Worm (Caenorhabditis elegans): ENCODE data around the gene npr-1.

npr-1 gene

DNA sequence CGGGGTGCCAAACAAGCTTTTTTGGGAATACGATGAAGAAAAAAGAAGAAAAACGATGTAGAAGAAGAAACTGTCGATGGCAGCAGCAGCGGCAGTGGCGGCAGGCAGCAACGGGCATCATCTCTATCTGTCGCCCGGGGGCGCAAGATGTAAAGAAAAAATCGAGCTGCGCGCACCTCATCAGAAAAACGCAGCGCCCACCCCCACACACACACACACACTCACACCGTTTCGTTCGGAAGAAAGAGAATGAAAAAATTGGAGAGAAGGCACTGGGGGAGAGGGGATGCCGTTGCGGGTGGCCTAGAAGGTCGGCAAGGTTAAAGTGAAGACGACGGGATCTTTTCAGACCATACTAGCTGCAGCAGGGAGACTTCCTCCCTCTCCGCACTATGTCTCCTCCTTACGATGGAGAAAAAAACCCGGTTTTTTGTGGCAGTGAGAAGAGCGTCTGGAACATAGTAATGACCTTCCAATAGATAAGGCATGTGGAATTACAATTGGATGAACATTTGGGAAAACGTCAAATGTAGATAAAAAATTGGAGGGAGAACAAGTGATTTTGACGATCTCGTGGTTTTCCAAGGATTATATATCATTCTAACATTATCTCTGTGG lies 43.4 kb upstream of the npr-1 start (continued):
- TF ChIP-seq nhr-77 (tag; optimal IDR thresholded peaks at IDR 0.05) (no peak), pqm-1 (tag; optimal IDR thresholded peaks at IDR 0.05) (no peak), xbp-1 (tag; optimal IDR thresholded peaks at IDR 0.05) (no peak), mep-1 (tag; optimal IDR thresholded peaks at IDR 0.05) (no peak), fkh-4 (tag; optimal IDR thresholded peaks at IDR 0.05; ENCODE audit: borderline replicate concordance) (no peak), nhr-19 (GFP tag; conservative IDR thresholded peaks at IDR 0.05) (peak; percentile 41), ceh-88 (GFP tag; IDR thresholded peaks at IDR 0.05) (no peak), zag-1 (tag; optimal IDR thresholded peaks at IDR 0.05) (no peak), nhr-237 (tag; optimal IDR thresholded peaks at IDR 0.05) (no peak), mef-2 (tag; optimal IDR thresholded peaks at IDR 0.05) (no peak), grh-1 (GFP tag; IDR thresholded peaks at IDR 0.05) (0 out of 2 replicates have a peak, but pooled peaks have one; percentile 33), ceh-63 (GFP tag; optimal IDR thresholded peaks at IDR 0.05) (no peak), snpc-4 (tag; optimal IDR thresholded peaks at IDR 0.05) (no peak), fkh-8 (tag; optimal IDR thresholded peaks at IDR 0.05) (no peak), nhr-28 (tag; optimal IDR thresholded peaks at IDR 0.05) (no peak), nhr-84 (tag; optimal IDR thresholded peaks at IDR 0.05) (no peak), hpl-2 (GFP tag; optimal IDR thresholded peaks at IDR 0.05) (no peak), unc-86 (tag; optimal IDR thresholded peaks at IDR 0.05) (no peak), lir-3 (tag; optimal IDR thresholded peaks at IDR 0.05; ENCODE audit: poor library complexity) (no peak), hlh-4 (tag; optimal IDR thresholded peaks at IDR 0.05) (no peak), Y116A8C.19 (tag; optimal IDR thresholded peaks at IDR 0.05; ENCODE audit: borderline replicate concordance) (no peak), aly-2 (tag; optimal IDR thresholded peaks at IDR 0.05) (no peak), unc-30 (tag; optimal IDR thresholded peaks at IDR 0.05) (no peak)

DNA sequence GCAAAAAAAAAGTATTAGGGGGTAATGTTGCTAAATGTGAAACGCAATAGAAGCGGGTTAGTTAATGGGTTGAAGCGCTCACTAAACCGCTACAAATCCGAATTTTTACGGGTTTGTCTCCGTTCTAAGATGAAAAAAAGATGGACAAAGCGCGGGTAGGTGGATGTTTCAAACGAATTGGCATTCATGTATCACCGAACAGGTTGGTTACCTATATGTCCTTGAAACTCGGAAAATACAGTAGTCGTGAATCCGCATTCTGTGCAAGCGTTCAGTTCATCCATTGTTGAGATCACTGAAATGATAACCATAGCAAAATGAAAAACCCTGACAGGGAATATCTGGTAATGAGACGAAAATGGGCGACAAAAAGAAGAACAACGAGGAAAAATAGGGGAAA lies 41.5 kb upstream of the npr-1 start, which contains the start of gene ztf-16:
Gene ztf-16 (minus strand): TSS at position 299 of the 400 bp plus-strand sequence.
- peak; percentile 68 for TF ChIP-seq nhr-85 (tag)
- no peak for TF ChIP-seq jun-1 (tag; optimal IDR thresholded peaks at IDR 0.05)
- peak; percentile 18 for TF ChIP-seq mep-1 (tag; optimal IDR thresholded peaks at IDR 0.05)
- TF ChIP-seq zip-4 (GFP tag; optimal IDR thresholded peaks at IDR 0.05) = no peak
- TF ChIP-seq blmp-1 (tag; optimal IDR thresholded peaks at IDR 0.05) = peak; percentile 9
- TF ChIP-seq rnt-1 (tag; optimal IDR thresholded peaks at IDR 0.05) = no peak
- TF ChIP-seq nhr-90 (tag; optimal IDR thresholded peaks at IDR 0.05; ENCODE audit: poor library complexity) = no peak
- no peak for TF ChIP-seq lin-13 (GFP tag; optimal IDR thresholded peaks at IDR 0.05)

DNA sequence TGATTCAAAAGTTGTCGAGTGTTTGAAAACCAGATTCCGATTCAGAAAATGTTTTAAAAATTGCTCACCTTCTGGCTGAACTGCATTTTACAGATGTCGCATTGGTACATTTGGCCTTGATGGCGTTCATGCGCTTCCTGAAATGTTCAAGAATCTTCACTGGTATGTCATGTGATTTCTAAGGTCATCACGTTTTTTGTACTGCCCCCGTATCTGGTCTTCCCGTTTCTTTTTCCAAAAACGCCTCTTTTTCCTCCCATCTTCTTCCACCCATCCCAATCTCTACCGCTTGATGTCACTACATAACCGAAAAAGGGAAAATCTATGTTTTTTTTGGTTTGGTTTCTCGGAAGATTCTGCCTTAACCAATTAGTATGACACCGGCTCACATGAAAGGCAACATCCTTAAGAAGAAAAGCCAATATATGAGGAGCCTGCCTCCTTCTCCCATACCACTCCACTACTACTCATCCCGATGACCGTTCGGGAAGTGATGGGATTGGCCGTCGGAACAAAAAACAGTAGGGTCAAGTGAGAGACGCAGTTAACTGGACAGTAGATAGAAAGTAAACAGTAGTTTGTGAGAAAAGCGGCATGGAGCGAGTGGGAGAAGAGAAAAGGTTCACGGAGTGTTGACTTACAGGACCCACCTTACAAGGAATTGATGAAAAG lies 40.1 kb upstream of the npr-1 start:
- no peak for TF ChIP-seq lin-15B (tag; optimal IDR thresholded peaks at IDR 0.05)
- TF ChIP-seq nhr-85 (tag) = peak; percentile 90
- no peak for TF ChIP-seq hlh-4 (tag; optimal IDR thresholded peaks at IDR 0.05)
- no peak for TF ChIP-seq fkh-10 (GFP tag; optimal IDR thresholded peaks at IDR 0.05)
- no peak for TF ChIP-seq fkh-8 (tag; optimal IDR thresholded peaks at IDR 0.05)
- no peak for TF ChIP-seq ceh-8 (GFP tag; optimal IDR thresholded peaks at IDR 0.05)
- TF ChIP-seq nhr-12 (tag; optimal IDR thresholded peaks at IDR 0.05) = no peak
- TF ChIP-seq snu-23 (GFP tag; optimal IDR thresholded peaks at IDR 0.05) = peak; percentile 68
- no peak for TF ChIP-seq irx-1 (tag; optimal IDR thresholded peaks at IDR 0.05)
- TF ChIP-seq swsn-7 (tag; optimal IDR thresholded peaks at IDR 0.05) = no peak
- no peak for TF ChIP-seq ceh-63 (GFP tag; optimal IDR thresholded peaks at IDR 0.05)
- TF ChIP-seq tlp-1 (tag; optimal IDR thresholded peaks at IDR 0.05) = no peak
- TF ChIP-seq skn-1 (tag; optimal IDR thresholded peaks at IDR 0.05) = peak; percentile 13
- TF ChIP-seq unc-86 (tag; optimal IDR thresholded peaks at IDR 0.05) = no peak
- TF ChIP-seq blmp-1 (tag; optimal IDR thresholded peaks at IDR 0.05) = peak; percentile 62
- no peak for TF ChIP-seq nhr-77 (tag; optimal IDR thresholded peaks at IDR 0.05)
- no peak for TF ChIP-seq sptf-1 (tag; optimal IDR thresholded peaks at IDR 0.05)
- TF ChIP-seq dsc-1 (tag; optimal IDR thresholded peaks at IDR 0.05) = no peak
- peak; percentile 5 for TF ChIP-seq nhr-47 (tag; optimal IDR thresholded peaks at IDR 0.05)
- no peak for TF ChIP-seq C16A3.4 (tag; optimal IDR thresholded peaks at IDR 0.05)
- TF ChIP-seq nhr-84 (tag; optimal IDR thresholded peaks at IDR 0.05) = no peak
- TF ChIP-seq C04F5.9 (tag; optimal IDR thresholded peaks at IDR 0.05) = no peak
- TF ChIP-seq nhr-71 (tag; optimal IDR thresholded peaks at IDR 0.05) = peak; percentile 60
- no peak for TF ChIP-seq tbx-2 (tag; optimal IDR thresholded peaks at IDR 0.05)
- no peak for TF ChIP-seq efl-1 (optimal IDR thresholded peaks at IDR 0.05)
- peak in 1 of 2 experiments; percentile 83 for TF ChIP-seq efl-1 (GFP tag; optimal IDR thresholded peaks at IDR 0.05 in 1 of 2)
- no peak for TF ChIP-seq nhr-237 (tag; optimal IDR thresholded peaks at IDR 0.05)
- TF ChIP-seq pax-3 (tag; optimal IDR thresholded peaks at IDR 0.05) = no peak
- no peak for TF ChIP-seq ceh-90 (tag; optimal IDR thresholded peaks at IDR 0.05)
